Fruit fly (Drosophila melanogaster): ENCODE results near the gene Golgin104.

Gene Golgin104

DNA sequence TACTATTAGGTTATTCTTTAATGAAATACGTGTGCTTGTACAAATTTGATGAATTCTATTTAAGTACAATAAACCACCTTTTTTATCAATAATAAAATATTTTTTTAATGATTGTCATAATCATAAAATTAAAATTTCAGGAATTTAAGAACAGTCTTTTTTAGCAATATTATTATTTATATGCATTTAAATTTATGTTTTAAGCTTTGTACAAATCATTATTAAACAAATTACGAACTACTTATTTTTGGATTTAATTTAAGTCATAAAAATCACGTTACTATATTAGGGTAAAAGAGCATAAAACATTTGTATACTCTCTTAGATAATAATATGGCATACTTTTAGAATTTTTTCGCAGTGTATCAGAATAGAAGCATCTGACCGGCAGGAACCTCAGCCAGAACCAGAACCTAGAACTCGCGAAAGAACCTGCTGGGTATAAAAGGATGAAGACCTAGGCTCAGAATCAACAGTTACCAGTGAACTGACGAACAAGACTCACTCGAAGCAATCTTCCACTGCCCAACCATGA lies 10.4 kb upstream of the Golgin104 start, which contains the start of gene Cpr72Ea:
Gene Cpr72Ea (plus strand): TSS at position 485 of the 535 bp plus-strand sequence.
- no peak for TF ChIP-seq Ssrp (tag; optimal IDR thresholded peaks at IDR 0.05)
- no peak for TF ChIP-seq Spps (tag; optimal IDR thresholded peaks at IDR 0.05)
- no peak for TF ChIP-seq CG2202 (tag; optimal IDR thresholded peaks at IDR 0.05)
- TF ChIP-seq dm (GFP tag; optimal IDR thresholded peaks at IDR 0.05) = no peak
- no peak for TF ChIP-seq CG12659 (GFP tag; optimal IDR thresholded peaks at IDR 0.05)
- TF ChIP-seq CG1832 (GFP tag; optimal IDR thresholded peaks at IDR 0.05) = no peak
- no peak for TF ChIP-seq Med (GFP tag)
- TF ChIP-seq Xbp1 (GFP tag; optimal IDR thresholded peaks at IDR 0.05) = no peak
- TF ChIP-seq MESR4 (GFP tag; optimal IDR thresholded peaks at IDR 0.05) = no peak
- TF ChIP-seq Vsx1 (GFP tag; optimal IDR thresholded peaks at IDR 0.05) = no peak
- TF ChIP-seq Deaf1 (tag; optimal IDR thresholded peaks at IDR 0.05) = no peak
- TF ChIP-seq chinmo (GFP tag; IDR thresholded peaks at IDR 0.05; ENCODE audit: partially characterized antibody) = no peak
- no peak for TF ChIP-seq z (GFP tag; IDR thresholded peaks at IDR 0.05)
- no peak for TF ChIP-seq Rfx (GFP tag; IDR thresholded peaks at IDR 0.05)
- no peak for TF ChIP-seq Camta (GFP tag; optimal IDR thresholded peaks at IDR 0.05)
- TF ChIP-seq CG6175 (GFP tag; IDR thresholded peaks at IDR 0.05) = no peak

DNA sequence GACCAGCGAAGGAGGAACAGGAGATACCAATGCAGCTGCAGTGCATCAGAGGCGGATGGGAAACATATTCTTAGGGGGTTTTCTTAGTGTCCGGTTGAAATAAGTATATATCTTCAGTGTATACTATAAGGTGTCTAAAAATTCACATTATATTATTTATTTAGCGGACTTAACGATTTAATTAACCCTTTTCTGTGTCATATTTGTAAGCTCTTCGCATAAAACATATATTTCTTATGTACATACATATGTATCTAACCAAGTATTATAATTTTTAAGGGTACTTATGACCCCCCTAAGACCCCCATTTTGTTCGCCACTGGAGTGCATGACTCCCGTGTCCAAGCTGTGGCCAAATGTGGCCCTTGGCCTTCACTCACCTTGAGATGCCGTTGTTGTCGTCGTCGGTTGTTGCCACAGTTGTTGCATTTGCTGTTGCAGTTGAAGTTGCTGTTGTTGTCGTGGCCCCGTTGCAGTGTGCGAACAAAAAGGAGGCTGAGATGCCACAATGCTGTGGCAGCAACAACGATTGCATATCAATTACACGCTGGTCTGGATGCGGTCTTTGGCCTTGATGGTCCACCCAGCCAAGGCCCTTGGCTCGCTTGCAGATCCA lies 9.6 kb upstream of the Golgin104 start:
- TF ChIP-seq Dbx (GFP tag; IDR thresholded peaks at IDR 0.05) = 0 out of 3 replicates have a peak, but pooled peaks have one; percentile 12
- TF ChIP-seq ind (GFP tag; optimal IDR thresholded peaks at IDR 0.05) = no peak
- TF ChIP-seq Drgx (GFP tag; IDR thresholded peaks at IDR 0.05) = peak; percentile 21; the same call in 1 of the 2 replicates
- no peak for TF ChIP-seq CG10565 (GFP tag; optimal IDR thresholded peaks at IDR 0.05)
- TF ChIP-seq bsh (GFP tag; optimal IDR thresholded peaks at IDR 0.05) = peak in 1 of 2 experiments; percentile 89
- no peak for TF ChIP-seq CG6272 (GFP tag; IDR thresholded peaks at IDR 0.05)
- no peak for TF ChIP-seq Doc2 (GFP tag; IDR thresholded peaks at IDR 0.05)
- no peak for TF ChIP-seq maf-S (GFP tag; optimal IDR thresholded peaks at IDR 0.05)
- TF ChIP-seq Myb (GFP tag; optimal IDR thresholded peaks at IDR 0.05) = no peak
- TF ChIP-seq salm (tag; optimal IDR thresholded peaks at IDR 0.05) = no peak
- no peak for TF ChIP-seq Hsf (GFP tag; optimal IDR thresholded peaks at IDR 0.05)
- TF ChIP-seq aop (GFP tag; IDR thresholded peaks at IDR 0.05) = no peak
- TF ChIP-seq CG6854 (GFP tag; optimal IDR thresholded peaks at IDR 0.05) = no peak
- no peak for TF ChIP-seq slbo (GFP tag; IDR thresholded peaks at IDR 0.05)
- TF ChIP-seq Med (GFP tag) = peak; percentile 57
- 0 out of 2 replicates have a peak, but pooled peaks have one; percentile 12 for TF ChIP-seq CG9932 (GFP tag; IDR thresholded peaks at IDR 0.05)
- TF ChIP-seq CG2678 (tag; optimal IDR thresholded peaks at IDR 0.05) = no peak
- TF ChIP-seq CG34422 (GFP tag; IDR thresholded peaks at IDR 0.05) = no peak
- TF ChIP-seq Awh (GFP tag; IDR thresholded peaks at IDR 0.05) = no peak
- TF ChIP-seq CG17186 (GFP tag; optimal IDR thresholded peaks at IDR 0.05) = no peak
- TF ChIP-seq hb (GFP tag; IDR thresholded peaks at IDR 0.05; ENCODE audit: partially characterized antibody) = 0 out of 3 replicates have a peak, but pooled peaks have one; percentile 28
- no peak for TF ChIP-seq CG17328 (GFP tag; IDR thresholded peaks at IDR 0.05)
- TF ChIP-seq CG11247 (GFP tag; IDR thresholded peaks at IDR 0.05) = no peak
- TF ChIP-seq peb (GFP tag; IDR thresholded peaks at IDR 0.05) = no peak
- TF ChIP-seq nom (GFP tag; optimal IDR thresholded peaks at IDR 0.05) = peak; percentile 94
- no peak for TF ChIP-seq gfzf (GFP tag; optimal IDR thresholded peaks at IDR 0.05)
- no peak for TF ChIP-seq CG2129 (GFP tag; IDR thresholded peaks at IDR 0.05; ENCODE audit: partially characterized antibody)
- no peak for TF ChIP-seq croc (GFP tag; conservative IDR thresholded peaks at IDR 0.05)
- TF ChIP-seq Fer2 (tag; optimal IDR thresholded peaks at IDR 0.05) = no peak
- TF ChIP-seq CG30431 (GFP tag; optimal IDR thresholded peaks at IDR 0.05) = no peak
- peak; percentile 45 for TF ChIP-seq CG8478 (optimal IDR thresholded peaks at IDR 0.05)
- no peak for TF ChIP-seq CG15479 (GFP tag; optimal IDR thresholded peaks at IDR 0.05)
- peak; percentile 7; the same call in 1 of the 2 replicates for TF ChIP-seq CG3847 (GFP tag; IDR thresholded peaks at IDR 0.05)
- no peak for TF ChIP-seq lmd (GFP tag; IDR thresholded peaks at IDR 0.05)
- TF ChIP-seq nau (GFP tag; optimal IDR thresholded peaks at IDR 0.05) = no peak
